Fruit fly (Drosophila melanogaster) whole organism, embryonic: ENCODE data around the gene Grx5.

Source experiments
- Ada2b ChIP-seq: fragments of 200-800 bp; sonication (Bioruptor generic); IDR thresholded peaks from 2 replicates; pipeline ENCODE4 v1.3.6; 2022; ENCODE audit warnings: missing biosample characterization, missing genetic modification characterization
- Awh ChIP-seq: fragments of 200-800 bp; sonication (Bioruptor generic); IDR thresholded peaks from 2 replicates; pipeline ENCODE4, ENCODE4 v1.3.6; 2022; ENCODE audit warnings: missing biosample characterization, missing genetic modification characterization
- B-H1 ChIP-seq: fragments of 200-800 bp; sonication (Bioruptor generic); IDR thresholded peaks from 3 replicates; pipeline ENCODE4 v1.3.6; 2022; ENCODE audit warnings: missing biosample characterization, missing genetic modification characterization
- CG1024 ChIP-seq: fragments of 200-800 bp; sonication (Bioruptor generic); IDR thresholded peaks from 2 replicates; pipeline ENCODE4 v1.3.6; 2022; ENCODE audit warnings: missing biosample characterization, missing genetic modification characterization
- CG10462 ChIP-seq: fragments of 200-800 bp; sonication (Bioruptor generic); optimal IDR thresholded peaks from 2 replicates; lab custom pipeline; 2016; ENCODE audit warnings: missing biosample characterization, missing genetic modification characterization
- CG10543 ChIP-seq: fragments of 200-800 bp; sonication (Bioruptor generic); optimal IDR thresholded peaks from 3 replicates; lab custom pipeline; 2017; ENCODE audit warnings: missing biosample characterization, mild to moderate bottlenecking, missing genetic modification characterization, moderate library complexity
- CG13287 ChIP-seq: fragments of 200-800 bp; sonication (Bioruptor generic); IDR thresholded peaks from 2 replicates; pipeline ENCODE4 v1.3.6; 2022; ENCODE audit warnings: missing biosample characterization, missing genetic modification characterization; ENCODE audit not compliant: partially characterized antibody
- CG14710 ChIP-seq: fragments of 200-800 bp; sonication (Bioruptor generic); optimal IDR thresholded peaks from 3 replicates; lab custom pipeline; 2019; ENCODE audit warnings: missing biosample characterization, mild to moderate bottlenecking, missing genetic modification characterization, moderate library complexity
- CG15269 ChIP-seq: fragments of 200-800 bp; sonication (Bioruptor generic); optimal IDR thresholded peaks from 2 replicates; lab custom pipeline; 2018; ENCODE audit warnings: missing biosample characterization, mild to moderate bottlenecking, missing genetic modification characterization, moderate library complexity
- CG15601 ChIP-seq: fragments of 200-800 bp; sonication (Bioruptor generic); optimal IDR thresholded peaks from 3 replicates; lab custom pipeline; 2019; ENCODE audit warnings: missing biosample characterization, mild to moderate bottlenecking, missing genetic modification characterization, moderate library complexity
- CG1647 ChIP-seq: fragments of 200-800 bp; sonication (Bioruptor generic); optimal IDR thresholded peaks from 3 replicates; lab custom pipeline; 2016; ENCODE audit warnings: missing biosample characterization, missing genetic modification characterization
- CG17612 ChIP-seq: fragments of 200-800 bp; sonication (Bioruptor generic); IDR thresholded peaks from 2 replicates; pipeline ENCODE4 v1.3.6; 2022; ENCODE audit warnings: missing biosample characterization, missing genetic modification characterization
- CG18262 ChIP-seq: fragments of 200-800 bp; optimal IDR thresholded peaks from 3 replicates; lab custom pipeline; 2019; ENCODE audit warnings: missing biosample characterization, mild to moderate bottlenecking, missing genetic modification characterization, moderate library complexity
- CG3281 ChIP-seq: fragments of 200-800 bp; sonication (Bioruptor generic); optimal IDR thresholded peaks from 3 replicates; lab custom pipeline; 2017; ENCODE audit warnings: missing biosample characterization, mild to moderate bottlenecking, missing genetic modification characterization
- CG42726 ChIP-seq: fragments of 200-800 bp; sonication (Bioruptor generic); IDR thresholded peaks from 2 replicates; pipeline ENCODE4 v1.3.6; 2022; ENCODE audit warnings: missing biosample characterization, missing genetic modification characterization; ENCODE audit not compliant: partially characterized antibody
- CG5180 ChIP-seq: fragments of 200-800 bp; sonication (Bioruptor generic); optimal IDR thresholded peaks from 3 replicates; lab custom pipeline; 2017; ENCODE audit warnings: missing biosample characterization, missing genetic modification characterization, mild to moderate bottlenecking, moderate library complexity, missing genetic modification reagents
- CG6654 ChIP-seq: fragments of 200-800 bp; sonication (Bioruptor generic); optimal IDR thresholded peaks from 2 replicates; lab custom pipeline; 2017; ENCODE audit warnings: missing biosample characterization, mild to moderate bottlenecking, missing genetic modification characterization
- CG7786 ChIP-seq: fragments of 200-800 bp; sonication (Bioruptor generic); optimal IDR thresholded peaks from 2 replicates; lab custom pipeline; 2016; ENCODE audit warnings: missing biosample characterization, missing genetic modification characterization
- CG8359 ChIP-seq: fragments of 200-800 bp; sonication (Bioruptor generic); optimal IDR thresholded peaks from 2 replicates; lab custom pipeline; 2017; ENCODE audit warnings: missing biosample characterization, mild to moderate bottlenecking, missing genetic modification characterization, borderline replicate concordance
- CG8388 ChIP-seq: fragments of 200-800 bp; sonication (Bioruptor generic); optimal IDR thresholded peaks from 2 replicates; lab custom pipeline; 2019; ENCODE audit warnings: missing biosample characterization, mild to moderate bottlenecking, missing genetic modification characterization, moderate library complexity
- CoRest ChIP-seq: fragments of 200-800 bp; sonication (Bioruptor generic); optimal IDR thresholded peaks from 3 replicates; lab custom pipeline; 2018; ENCODE audit warnings: missing biosample characterization, mild to moderate bottlenecking, missing genetic modification characterization, moderate library complexity
- Dbx ChIP-seq: fragments of 200-800 bp; sonication (Bioruptor generic); IDR thresholded peaks from 3 replicates; pipeline ENCODE4 v1.3.6; 2022; ENCODE audit warnings: missing biosample characterization, missing genetic modification characterization
- Gsc ChIP-seq: fragments of 200-800 bp; sonication (Bioruptor generic); IDR thresholded peaks from 2 replicates; pipeline ENCODE4 v1.3.6; 2022; ENCODE audit warnings: missing biosample characterization, missing genetic modification characterization
- HLH3B ChIP-seq: fragments of 200-800 bp; sonication (Bioruptor generic); IDR thresholded peaks from 2 replicates; pipeline ENCODE4 v1.3.6; 2022; ENCODE audit warnings: missing biosample characterization, missing genetic modification characterization
- TFAM ChIP-seq: fragments of 200-800 bp; sonication (Bioruptor generic); optimal IDR thresholded peaks from 2 replicates; lab custom pipeline; 2017; ENCODE audit warnings: missing biosample characterization, missing genetic modification characterization, inconsistent platforms
- ac ChIP-seq: fragments of 200-800 bp; sonication (Bioruptor generic); optimal IDR thresholded peaks from 3 replicates; lab custom pipeline; 2017; ENCODE audit warnings: missing biosample characterization, mild to moderate bottlenecking, missing genetic modification characterization
- bowl ChIP-seq: fragments of 200-800 bp; sonication (Bioruptor generic); IDR thresholded peaks from 2 replicates; pipeline ENCODE4 v1.3.6; 2022; ENCODE audit warnings: missing biosample characterization, missing genetic modification characterization
- btn ChIP-seq: fragments of 200-800 bp; sonication (Bioruptor generic); optimal IDR thresholded peaks from 2 replicates; lab custom pipeline; 2016; ENCODE audit warnings: missing biosample characterization, missing genetic modification characterization
- cas ChIP-seq: fragments of 200-800 bp; sonication (Bioruptor generic); IDR thresholded peaks from 2 replicates; pipeline ENCODE4 v1.3.6; 2022; ENCODE audit warnings: missing biosample characterization, missing genetic modification characterization
- dan ChIP-seq: fragments of 200-800 bp; sonication (Bioruptor generic); IDR thresholded peaks from 2 replicates; pipeline ENCODE4 v1.3.6; 2022; ENCODE audit warnings: missing biosample characterization, missing genetic modification characterization
- dpn ChIP-seq, 2 experiments: fragments of 200-800 bp; sonication (Bioruptor generic); optimal IDR thresholded peaks; 3 replicates each; lab custom pipeline; 2016; ENCODE audit warnings: missing biosample characterization in 2 of 2, missing genetic modification characterization in 2 of 2
- en ChIP-seq: fragments of 200-800 bp; sonication (Bioruptor generic); optimal IDR thresholded peaks from 2 replicates; lab custom pipeline; 2016; ENCODE audit warnings: missing biosample characterization, missing genetic modification characterization
- esg ChIP-seq: fragments of 200-800 bp; sonication (Bioruptor generic); conservative IDR thresholded peaks from 2 replicates; pipeline ENCODE4 v1.3.6; 2022; ENCODE audit warnings: missing biosample characterization, missing genetic modification characterization
- ken ChIP-seq: fragments of 200-800 bp; sonication (Bioruptor generic); IDR thresholded peaks from 3 replicates; pipeline ENCODE4 v1.3.6; 2022; ENCODE audit warnings: missing biosample characterization, missing genetic modification characterization
- lab ChIP-seq: fragments of 200-800 bp; sonication (Bioruptor generic); optimal IDR thresholded peaks from 3 replicates; lab custom pipeline; 2017; ENCODE audit warnings: missing biosample characterization, missing genetic modification characterization, mild to moderate bottlenecking, moderate library complexity, missing genetic modification reagents
- lmd ChIP-seq: fragments of 200-800 bp; sonication (Bioruptor generic); IDR thresholded peaks from 2 replicates; pipeline ENCODE4 v1.3.6; 2022; ENCODE audit warnings: missing biosample characterization, missing genetic modification characterization
- lov ChIP-seq, 2 experiments: fragments of 200-800 bp in 1 of 2; fragments of >200 bp in 1 of 2; sonication (Bioruptor generic) in 1 of 2; IDR thresholded peaks in 1 of 2; optimal IDR thresholded peaks in 1 of 2; 2 replicates in 1 of 2; 3 replicates in 1 of 2; pipeline versions ENCODE4 v1.3.6 to Lab custom; 2017 to 2022; ENCODE audit warnings: missing biosample characterization in 1 of 2, missing genetic modification characterization in 1 of 2
- nom ChIP-seq: fragments of 200-800 bp; sonication (Bioruptor generic); optimal IDR thresholded peaks from 2 replicates; lab custom pipeline; 2017; ENCODE audit warnings: missing biosample characterization, missing genetic modification characterization, mild to moderate bottlenecking, moderate library complexity, missing genetic modification reagents
- oc ChIP-seq: fragments of 200-800 bp; sonication (Bioruptor generic); optimal IDR thresholded peaks from 2 replicates; lab custom pipeline; 2018; ENCODE audit warnings: missing biosample characterization, mild to moderate bottlenecking, missing genetic modification characterization, moderate library complexity
- otp ChIP-seq: fragments of 200-800 bp; sonication (Bioruptor generic); IDR thresholded peaks from 3 replicates; pipeline ENCODE4, ENCODE4 v1.3.6; 2022; ENCODE audit warnings: missing biosample characterization, missing genetic modification characterization
- peb ChIP-seq: fragments of 200-800 bp; sonication (Bioruptor generic); IDR thresholded peaks from 2 replicates; pipeline ENCODE4 v1.3.6; 2022; ENCODE audit warnings: missing biosample characterization, missing genetic modification characterization
- ro ChIP-seq: fragments of 200-800 bp; sonication (Bioruptor generic); IDR thresholded peaks from 2 replicates; pipeline ENCODE4 v1.3.6; 2022; ENCODE audit warnings: missing biosample characterization, missing genetic modification characterization
- sna ChIP-seq: fragments of 200-800 bp; sonication (Bioruptor generic); IDR thresholded peaks from 2 replicates; pipeline ENCODE4 v1.3.6; 2022; ENCODE audit warnings: missing biosample characterization, missing genetic modification characterization; ENCODE audit not compliant: partially characterized antibody
- so ChIP-seq: fragments of 200-800 bp; sonication (Bioruptor generic); IDR thresholded peaks from 3 replicates; pipeline ENCODE4 v1.3.6; 2022; ENCODE audit warnings: missing biosample characterization, missing genetic modification characterization
- stc ChIP-seq: fragments of 200-800 bp; sonication (Bioruptor generic); IDR thresholded peaks from 2 replicates; pipeline ENCODE4 v1.3.6; 2022; ENCODE audit warnings: missing biosample characterization, missing genetic modification characterization
- sug ChIP-seq: fragments of 200-800 bp; optimal IDR thresholded peaks from 2 replicates; lab custom pipeline; 2019; ENCODE audit warnings: missing biosample characterization, mild to moderate bottlenecking, missing genetic modification characterization, moderate library complexity
- tll ChIP-seq, 2 experiments: fragments of 200-800 bp in 1 of 2; fragments of >200 bp in 1 of 2; sonication (Bioruptor generic) in 1 of 2; optimal IDR thresholded peaks; 2 replicates each; lab custom pipeline; 2017 to 2019; ENCODE audit warnings: missing biosample characterization in 2 of 2, missing genetic modification characterization in 2 of 2, mild to moderate bottlenecking in 1 of 2, moderate library complexity in 1 of 2
- zen ChIP-seq: fragments of 200-800 bp; sonication (Bioruptor generic); optimal IDR thresholded peaks from 3 replicates; lab custom pipeline; 2018; ENCODE audit warnings: missing biosample characterization, mild to moderate bottlenecking, missing genetic modification characterization, moderate library complexity

The Grx5 gene

DNA sequence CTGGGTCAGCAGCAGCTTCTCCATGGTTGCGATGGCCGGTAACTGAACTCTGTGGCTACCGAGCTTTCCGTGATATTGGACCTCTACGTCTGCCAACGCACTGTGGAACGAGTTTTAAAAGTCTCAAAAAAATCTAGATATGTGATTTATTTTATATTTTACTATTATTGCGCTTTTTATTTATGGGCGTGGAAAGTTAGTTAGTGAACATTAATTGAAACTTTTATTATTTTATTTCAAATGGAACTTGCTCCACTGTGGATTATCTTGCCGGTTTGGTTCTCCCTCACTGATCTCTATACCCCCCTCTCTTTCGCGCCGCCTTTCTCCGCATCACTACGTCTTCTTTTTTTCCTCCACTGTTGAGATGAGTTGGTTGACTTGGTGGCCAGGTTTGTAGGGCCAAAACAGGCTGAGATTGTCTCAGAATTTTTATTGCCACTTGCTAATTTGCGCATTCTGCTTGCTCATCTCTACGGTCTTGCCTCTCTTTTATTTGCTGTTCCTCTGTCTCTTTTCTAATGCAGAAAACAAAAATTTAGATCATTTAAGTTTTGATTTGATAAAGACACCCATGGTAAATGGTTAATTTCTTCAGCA, 10.9 kb upstream of the Grx5 start, which contains the start of gene CG9522 (continued):
- peak; percentile 68 for TF ChIP-seq CG18262 (tag; lab: Kevin White, UChicago)
- TF ChIP-seq sug (tag; lab: Kevin White, UChicago): peak; percentile 3
- peak; percentile 69; the same call in 1 of the 3 replicates for TF ChIP-seq ken (GFP tag; lab: Robert Waterston, UW)
- no peak for TF ChIP-seq TFAM (GFP tag; lab: Kevin White, UChicago)
- TF ChIP-seq oc (tag; lab: Kevin White, UChicago): peak; percentile 77
- TF ChIP-seq cas (GFP tag; lab: Robert Waterston, UW): 0 out of 2 replicates have a peak, but pooled peaks have one; percentile 10
- TF ChIP-seq ro (GFP tag; lab: Robert Waterston, UW): 0 out of 2 replicates have a peak, but pooled peaks have one; percentile 33
- peak; percentile 33 for TF ChIP-seq CG10462 (GFP tag; lab: Kevin White, UChicago)
- peak; percentile 51 for TF ChIP-seq B-H1 (GFP tag; lab: Robert Waterston, UW)
- peak; percentile 23 for TF ChIP-seq CG5180 (GFP tag; lab: Kevin White, UChicago)
- TF ChIP-seq CG15601 (tag; lab: Kevin White, UChicago): peak; percentile 74
- TF ChIP-seq Awh: peak; percentile 87
- TF ChIP-seq sna (GFP tag; lab: Robert Waterston, UW): no peak
- peak; percentile 33 to 60 for TF ChIP-seq dpn (GFP tag; optimal IDR thresholded peaks at IDR 0.05; lab: Kevin White, UChicago)
- TF ChIP-seq zen: peak; percentile 49
- no peak for TF ChIP-seq dan
- TF ChIP-seq lab (GFP tag; lab: Kevin White, UChicago): peak; percentile 83
- peak; percentile 36; the same call in 1 of the 2 replicates for TF ChIP-seq stc (GFP tag; lab: Robert Waterston, UW)
- peak; percentile 68 for TF ChIP-seq esg (GFP tag; lab: Robert Waterston, UW)
- peak; percentile 50; the same call in 1 of the 2 replicates for TF ChIP-seq CG17612
- TF ChIP-seq en (GFP tag; lab: Kevin White, UChicago): no peak
- peak; percentile 62; the same call in 1 of the 3 replicates for TF ChIP-seq Dbx (GFP tag; lab: Robert Waterston, UW)
- peak; percentile 52 for TF ChIP-seq CoRest (tag; lab: Kevin White, UChicago)
- no peak for TF ChIP-seq CG7786 (GFP tag; lab: Kevin White, UChicago)
- TF ChIP-seq CG6654 (GFP tag; lab: Kevin White, UChicago): peak; percentile 50
- no peak for TF ChIP-seq CG8359
- TF ChIP-seq CG10543 (GFP tag; lab: Kevin White, UChicago): no peak
- peak; percentile 69 for TF ChIP-seq CG1024 (GFP tag; lab: Robert Waterston, UW)
- TF ChIP-seq CG3281: peak; percentile 58
- TF ChIP-seq nom (GFP tag; lab: Kevin White, UChicago): peak; percentile 77
- peak; percentile 76 for TF ChIP-seq CG15269
- TF ChIP-seq CG13287 (GFP tag; lab: Robert Waterston, UW): no peak
- peak; percentile 80 for TF ChIP-seq HLH3B
- no peak for TF ChIP-seq tll (GFP tag; optimal IDR thresholded peaks at IDR 0.05; lab: Kevin White, UChicago)
- no peak for TF ChIP-seq CG42726 (GFP tag; lab: Robert Waterston, UW)
- TF ChIP-seq CG14710 (tag; lab: Kevin White, UChicago): peak; percentile 67
- peak; percentile 82 for TF ChIP-seq otp
- TF ChIP-seq Ada2b (GFP tag; lab: Robert Waterston, UW): peak; percentile 81
- TF ChIP-seq btn: peak; percentile 6
- peak; percentile 33; the same call in 1 of the 2 replicates for TF ChIP-seq bowl
- TF ChIP-seq CG8388: peak; percentile 74
- TF ChIP-seq lmd (GFP tag; lab: Robert Waterston, UW): peak; percentile 57
- TF ChIP-seq CG1647 (GFP tag; lab: Kevin White, UChicago): peak; percentile 27
- TF ChIP-seq so (GFP tag; lab: Robert Waterston, UW): peak; percentile 51; the same call in 1 of the 3 replicates
- peak; percentile 68 for TF ChIP-seq peb
- no peak for TF ChIP-seq lov (optimal IDR thresholded peaks at IDR 0.05; lab: Kevin White, UChicago)
- TF ChIP-seq lov (GFP tag; IDR thresholded peaks at IDR 0.05; lab: Robert Waterston, UW): peak; percentile 76; the same call in 2 of the 3 replicates
- TF ChIP-seq Gsc (GFP tag; lab: Robert Waterston, UW): peak; percentile 22; the same call in 1 of the 2 replicates
- no peak for TF ChIP-seq ac (GFP tag; lab: Kevin White, UChicago)
